Worm (Caenorhabditis elegans) whole organism, late embryonic: ENCODE measurements around the gene Y53C12B.7.
A peak's percentile ranks its signal among the peaks of the same experiment; 100 is the strongest.

Experiments used
- C08G9.2 ChIP-seq: sonication (generic microtip); optimal IDR thresholded peaks from 2 replicates; lab custom pipeline; 2016; ENCODE audit warnings: mild to moderate bottlenecking, missing genetic modification characterization, moderate library complexity, missing compliant biosample characterization
- C38D4.7 ChIP-seq: fragments of 200-800 bp; sonication (Bioruptor generic); optimal IDR thresholded peaks from 2 replicates; lab custom pipeline; 2018; ENCODE audit warnings: mild to moderate bottlenecking, missing genetic modification characterization, moderate library complexity, missing compliant biosample characterization
- F13H6.1 ChIP-seq: sonication (generic microtip); optimal IDR thresholded peaks from 2 replicates; lab custom pipeline; 2016; ENCODE audit warnings: missing genetic modification characterization, missing compliant biosample characterization
- K02D7.2 ChIP-seq: sonication (generic microtip); optimal IDR thresholded peaks from 2 replicates; lab custom pipeline; 2017; ENCODE audit warnings: mild to moderate bottlenecking, missing genetic modification characterization, missing compliant biosample characterization
- K09A11.1 ChIP-seq: sonication (generic microtip); optimal IDR thresholded peaks from 2 replicates; lab custom pipeline; 2017; ENCODE audit warnings: antibody characterized with exemption, mild to moderate bottlenecking, missing genetic modification characterization, missing compliant biosample characterization; ENCODE audit not compliant: insufficient read depth
- Y22D7AL.16 ChIP-seq: sonication (generic microtip); optimal IDR thresholded peaks from 2 replicates; lab custom pipeline; 2016; ENCODE audit warnings: missing genetic modification characterization, missing compliant biosample characterization
- ahr-1 ChIP-seq: sonication (generic microtip); optimal IDR thresholded peaks from 2 replicates; lab custom pipeline; 2016; ENCODE audit warnings: missing genetic modification characterization, missing compliant biosample characterization
- ama-1 ChIP-seq: fragments of 150-350 bp; optimal IDR thresholded peaks from 2 replicates; lab custom pipeline; 2014
- ceh-18 ChIP-seq: sonication (generic microtip); optimal IDR thresholded peaks from 2 replicates; lab custom pipeline; 2016; ENCODE audit warnings: missing genetic modification characterization, missing compliant biosample characterization
- ceh-19 ChIP-seq: fragments of 200-800 bp; sonication (Bioruptor generic); optimal IDR thresholded peaks from 2 replicates; lab custom pipeline; 2018; ENCODE audit warnings: mild to moderate bottlenecking, missing genetic modification characterization, missing compliant biosample characterization
- ceh-24 ChIP-seq: sonication (generic microtip); optimal IDR thresholded peaks from 2 replicates; lab custom pipeline; 2016; ENCODE audit warnings: mild to moderate bottlenecking, missing genetic modification characterization, missing compliant biosample characterization
- ceh-31 ChIP-seq: sonication (generic microtip); optimal IDR thresholded peaks from 2 replicates; lab custom pipeline; 2016; ENCODE audit warnings: missing genetic modification characterization, missing compliant biosample characterization
- ceh-45 ChIP-seq: fragments of 200-800 bp; sonication (Bioruptor generic); IDR thresholded peaks from 2 replicates; pipeline ENCODE4 v1.3.6; 2022; ENCODE audit warnings: missing genetic modification reagents, missing genetic modification characterization, missing compliant biosample characterization
- ceh-48 ChIP-seq: sonication (generic microtip); optimal IDR thresholded peaks from 2 replicates; lab custom pipeline; 2016; ENCODE audit warnings: missing genetic modification characterization, inconsistent platforms, missing compliant biosample characterization
- ceh-6 ChIP-seq: fragments of 200-800 bp; sonication (Bioruptor generic); optimal IDR thresholded peaks from 2 replicates; lab custom pipeline; 2018; ENCODE audit warnings: mild to moderate bottlenecking, missing genetic modification characterization, missing compliant biosample characterization
- ceh-9 ChIP-seq: sonication (generic microtip); optimal IDR thresholded peaks from 2 replicates; lab custom pipeline; 2016; ENCODE audit warnings: mild to moderate bottlenecking, missing genetic modification characterization, inconsistent platforms, missing compliant biosample characterization
- dve-1 ChIP-seq: sonication (generic microtip); optimal IDR thresholded peaks from 2 replicates; lab custom pipeline; 2017; ENCODE audit warnings: antibody characterized with exemption, mild to moderate bottlenecking, missing genetic modification characterization, missing compliant biosample characterization
- ets-4 ChIP-seq: sonication (generic microtip); optimal IDR thresholded peaks from 2 replicates; lab custom pipeline; 2016; ENCODE audit warnings: missing genetic modification characterization, missing compliant biosample characterization
- eyg-1 ChIP-seq: sonication (generic microtip); optimal IDR thresholded peaks from 2 replicates; lab custom pipeline; 2016; ENCODE audit warnings: missing genotype, missing genetic modification characterization, missing compliant biosample characterization
- fkh-10 ChIP-seq: fragments of 150-350 bp; optimal IDR thresholded peaks from 2 replicates; lab custom pipeline; 2014; ENCODE audit warnings: missing biosample characterization, missing genetic modification reagents, missing genetic modification characterization
- fkh-6 ChIP-seq: sonication (generic microtip); optimal IDR thresholded peaks from 2 replicates; lab custom pipeline; 2016; ENCODE audit warnings: missing genetic modification characterization, missing compliant biosample characterization
- gmeb-2 ChIP-seq: sonication (generic microtip); optimal IDR thresholded peaks from 2 replicates; lab custom pipeline; 2016; ENCODE audit warnings: missing genetic modification characterization, inconsistent platforms, missing compliant biosample characterization
- hlh-13 ChIP-seq: fragments of 200-800 bp; sonication (Bioruptor generic); optimal IDR thresholded peaks from 2 replicates; lab custom pipeline; 2018; ENCODE audit warnings: mild to moderate bottlenecking, missing genetic modification characterization, missing compliant biosample characterization
- hlh-15 ChIP-seq: sonication (generic microtip); optimal IDR thresholded peaks from 2 replicates; lab custom pipeline; 2016; ENCODE audit warnings: missing genetic modification characterization, missing compliant biosample characterization
- hlh-8 ChIP-seq: sonication (generic microtip); optimal IDR thresholded peaks from 2 replicates; lab custom pipeline; 2016; ENCODE audit warnings: missing genotype, missing genetic modification characterization, missing compliant biosample characterization
- lim-6 ChIP-seq: sonication (generic microtip); optimal IDR thresholded peaks from 2 replicates; lab custom pipeline; 2016; ENCODE audit warnings: missing genetic modification characterization, missing compliant biosample characterization
- lin-11 ChIP-seq: fragments of 200-800 bp; sonication (Bioruptor generic); optimal IDR thresholded peaks from 2 replicates; lab custom pipeline; 2018; ENCODE audit warnings: mild to moderate bottlenecking, missing genetic modification characterization, missing compliant biosample characterization
- madf-2 ChIP-seq: sonication (generic microtip); optimal IDR thresholded peaks from 2 replicates; lab custom pipeline; 2017; ENCODE audit warnings: missing genetic modification characterization, missing compliant biosample characterization
- nfya-1 ChIP-seq: sonication (generic microtip); optimal IDR thresholded peaks from 2 replicates; lab custom pipeline; 2017; ENCODE audit warnings: missing genetic modification characterization, mild to moderate bottlenecking, missing compliant biosample characterization, antibody characterized with exemption, moderate library complexity
- nhr-11 ChIP-seq: fragments of 150-350 bp; optimal IDR thresholded peaks from 2 replicates; lab custom pipeline; 2014; ENCODE audit warnings: missing biosample characterization, missing genetic modification characterization
- nhr-232 ChIP-seq: sonication (generic microtip); optimal IDR thresholded peaks from 2 replicates; lab custom pipeline; 2016; ENCODE audit warnings: missing genetic modification characterization, missing compliant biosample characterization
- npax-4 ChIP-seq: sonication (generic microtip); optimal IDR thresholded peaks from 2 replicates; lab custom pipeline; 2016; ENCODE audit warnings: missing genetic modification characterization, missing compliant biosample characterization
- pag-3 ChIP-seq: sonication (generic microtip); optimal IDR thresholded peaks from 2 replicates; lab custom pipeline; 2016; ENCODE audit warnings: missing compliant biosample characterization, missing genetic modification characterization, borderline replicate concordance
- pat-9 ChIP-seq: fragments of 200-800 bp; sonication (Bioruptor generic); optimal IDR thresholded peaks from 2 replicates; lab custom pipeline; 2018; ENCODE audit warnings: mild to moderate bottlenecking, missing genetic modification characterization, moderate library complexity, missing compliant biosample characterization
- pax-1 ChIP-seq: fragments of 150-350 bp; optimal IDR thresholded peaks from 2 replicates; lab custom pipeline; 2014; ENCODE audit warnings: missing biosample characterization, missing genetic modification characterization
- pha-4 ChIP-seq: fragments of 150-350 bp; optimal IDR thresholded peaks from 2 replicates; lab custom pipeline; 2018; ENCODE audit warnings: missing biosample characterization, missing genetic modification reagents, missing genetic modification characterization
- ref-2 ChIP-seq: sonication (generic microtip); optimal IDR thresholded peaks from 2 replicates; lab custom pipeline; 2016; ENCODE audit warnings: missing genetic modification characterization, missing compliant biosample characterization
- rnt-1 ChIP-seq: sonication (generic microtip); optimal IDR thresholded peaks from 2 replicates; lab custom pipeline; 2016; ENCODE audit warnings: missing genetic modification characterization, missing compliant biosample characterization
- sdc-2 ChIP-seq: sonication (generic microtip); optimal IDR thresholded peaks from 2 replicates; lab custom pipeline; 2016; ENCODE audit warnings: missing genotype, missing genetic modification characterization, missing compliant biosample characterization
- sox-2 ChIP-seq: fragments of 200-800 bp; sonication (Bioruptor generic); IDR thresholded peaks from 2 replicates; pipeline ENCODE4 v1.3.6; 2022; ENCODE audit warnings: missing genetic modification reagents, missing genetic modification characterization, missing compliant biosample characterization
- sox-4 ChIP-seq: sonication (generic microtip); optimal IDR thresholded peaks from 2 replicates; lab custom pipeline; 2017; ENCODE audit warnings: mild to moderate bottlenecking, missing genetic modification characterization, inconsistent platforms, missing compliant biosample characterization
- syd-9 ChIP-seq: sonication (generic microtip); optimal IDR thresholded peaks from 2 replicates; lab custom pipeline; 2016; ENCODE audit warnings: mild to moderate bottlenecking, missing genetic modification characterization, moderate library complexity, missing compliant biosample characterization
- tbx-2 ChIP-seq: sonication (generic microtip); optimal IDR thresholded peaks from 2 replicates; lab custom pipeline; 2016; ENCODE audit warnings: missing genetic modification characterization, missing compliant biosample characterization
- tbx-7 ChIP-seq: sonication (generic microtip); optimal IDR thresholded peaks from 2 replicates; lab custom pipeline; 2016; ENCODE audit warnings: missing genotype, missing genetic modification characterization, missing compliant biosample characterization
- ttx-3 ChIP-seq: sonication (generic microtip); optimal IDR thresholded peaks from 2 replicates; lab custom pipeline; 2016; ENCODE audit warnings: missing genetic modification reagents, missing genetic modification characterization, missing compliant biosample characterization
- unc-3 ChIP-seq, 2 experiments: fragments of 200-800 bp in 1 of 2; sonication (Bioruptor generic) in 1 of 2; sonication (generic microtip) in 1 of 2; conservative IDR thresholded peaks in 1 of 2; optimal IDR thresholded peaks in 1 of 2; 2 replicates each; pipeline versions ENCODE4 v1.3.6 to Lab custom; 2016 to 2022; ENCODE audit warnings: missing compliant biosample characterization in 2 of 2, missing genetic modification characterization in 2 of 2, missing genetic modification reagents in 1 of 2
- unc-42 ChIP-seq: sonication (generic microtip); optimal IDR thresholded peaks from 2 replicates; lab custom pipeline; 2016; ENCODE audit warnings: missing genotype, missing genetic modification characterization, missing compliant biosample characterization
- unc-55 ChIP-seq: sonication (generic microtip); optimal IDR thresholded peaks from 2 replicates; lab custom pipeline; 2017; ENCODE audit warnings: missing biosample characterization, missing genetic modification reagents, missing genetic modification characterization
- zip-5 ChIP-seq: sonication (generic microtip); optimal IDR thresholded peaks from 2 replicates; lab custom pipeline; 2016; ENCODE audit warnings: missing genetic modification characterization, missing compliant biosample characterization

The Y53C12B.7 gene

DNA sequence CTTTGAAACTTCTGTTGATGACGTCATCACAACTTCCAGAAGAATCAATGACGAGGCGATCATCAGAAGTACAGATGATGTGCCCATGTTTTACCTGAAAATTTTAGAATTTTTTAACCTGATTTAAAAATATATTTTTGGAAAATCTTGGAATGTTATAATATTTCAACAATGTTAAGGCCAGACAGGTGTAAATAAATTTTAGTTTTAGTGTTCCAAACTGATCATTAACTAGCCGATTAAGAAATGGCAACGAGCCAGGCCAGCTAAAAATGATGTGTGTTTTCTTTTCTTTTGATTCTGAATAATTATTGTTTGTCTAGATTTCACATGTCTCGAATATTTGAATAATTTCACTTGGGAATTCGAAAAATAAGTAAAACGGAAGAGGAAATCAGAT lies 22.8 kb upstream of the Y53C12B.7 start, which contains the start of gene T10B9.9:
Gene T10B9.9 (minus strand): TSS at position 101 of the 400 bp plus-strand sequence.
- no peak for TF ChIP-seq sox-4 (tag; lab: Kevin White, UChicago)
- TF ChIP-seq ceh-48 (tag; lab: Kevin White, UChicago): no peak
- no peak for TF ChIP-seq C08G9.2 (tag; lab: Kevin White, UChicago)
- TF ChIP-seq ama-1 (lab: Kevin White, UChicago): no peak
- no peak for TF ChIP-seq pha-4 (tag; lab: Kevin White, UChicago)
- no peak for TF ChIP-seq ceh-45 (GFP tag; lab: Robert Waterston, UW)
- TF ChIP-seq ref-2 (tag; lab: Kevin White, UChicago): no peak
- TF ChIP-seq ceh-9 (tag; lab: Kevin White, UChicago): no peak
- TF ChIP-seq zip-5: no peak
- TF ChIP-seq dve-1 (tag; lab: Kevin White, UChicago): no peak
- no peak for TF ChIP-seq nhr-11
- TF ChIP-seq tbx-2 (tag; lab: Kevin White, UChicago): no peak
- TF ChIP-seq syd-9 (tag; lab: Kevin White, UChicago): no peak
- no peak for TF ChIP-seq ceh-6 (GFP tag; lab: Kevin White, UChicago)
- TF ChIP-seq, all 69 proteins: peak for 0

DNA sequence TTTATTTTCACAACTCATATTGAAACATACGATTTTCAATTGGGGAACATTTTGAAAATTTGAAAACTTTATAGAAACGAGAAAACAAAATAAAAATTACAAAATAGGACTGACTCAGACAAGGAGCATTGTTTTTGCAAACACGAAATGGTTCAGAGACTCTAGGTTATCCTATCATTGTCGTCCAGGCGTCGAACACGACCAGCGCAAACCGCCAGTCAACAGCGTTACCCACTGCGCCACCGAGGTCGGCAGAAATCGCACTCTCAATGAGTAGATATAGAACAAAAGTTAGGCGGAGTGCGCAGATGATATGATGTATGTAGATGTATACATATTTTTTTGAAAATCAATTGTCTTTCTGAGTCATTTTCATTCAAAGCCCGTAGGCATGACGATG lies 21.6 kb upstream of the Y53C12B.7 start:
- peak; percentile 86 for TF ChIP-seq fkh-6 (tag; lab: Kevin White, UChicago)
- TF ChIP-seq gmeb-2 (tag; lab: Kevin White, UChicago): peak; percentile 84
- TF ChIP-seq sox-2 (GFP tag; lab: Robert Waterston, UW): peak; percentile 83
- TF ChIP-seq C08G9.2 (tag; lab: Kevin White, UChicago): peak; percentile 70
- TF ChIP-seq ceh-24 (tag; lab: Kevin White, UChicago): peak; percentile 63
- peak; percentile 77 for TF ChIP-seq rnt-1 (tag; lab: Kevin White, UChicago)
- no peak for TF ChIP-seq nhr-11
- TF ChIP-seq hlh-13 (GFP tag; lab: Kevin White, UChicago): peak; percentile 81
- TF ChIP-seq pat-9 (tag; lab: Kevin White, UChicago): peak; percentile 70
- peak; percentile 62 for TF ChIP-seq ceh-9 (tag; lab: Kevin White, UChicago)
- peak; percentile 79 for TF ChIP-seq sox-4 (tag; lab: Kevin White, UChicago)
- TF ChIP-seq ets-4 (tag; lab: Kevin White, UChicago): peak; percentile 45
- TF ChIP-seq madf-2: peak; percentile 58
- 0 out of 2 replicates have a peak, but pooled peaks have one; percentile 61 for TF ChIP-seq ceh-45 (GFP tag; lab: Robert Waterston, UW)
- TF ChIP-seq ceh-31: peak; percentile 63
- no peak for TF ChIP-seq ahr-1 (tag; lab: Kevin White, UChicago)
- peak; percentile 41 for TF ChIP-seq F13H6.1
- TF ChIP-seq ceh-19 (GFP tag; lab: Kevin White, UChicago): peak; percentile 82
- peak; percentile 50 for TF ChIP-seq npax-4
- peak; percentile 81 for TF ChIP-seq C38D4.7 (GFP tag; lab: Kevin White, UChicago)
- TF ChIP-seq pax-1 (tag; lab: Kevin White, UChicago): no peak
- peak; percentile 79 for TF ChIP-seq sdc-2
- TF ChIP-seq lim-6 (tag; lab: Kevin White, UChicago): peak; percentile 32
- TF ChIP-seq K09A11.1 (tag; lab: Kevin White, UChicago): peak; percentile 61
- no peak for TF ChIP-seq fkh-10
- TF ChIP-seq pha-4 (tag; lab: Kevin White, UChicago): no peak
- TF ChIP-seq K02D7.2 (tag; lab: Kevin White, UChicago): peak; percentile 50
- peak; percentile 79 for TF ChIP-seq nhr-232 (tag; lab: Kevin White, UChicago)
- TF ChIP-seq lin-11: peak; percentile 71
- peak; percentile 90 for TF ChIP-seq ttx-3 (tag; lab: Kevin White, UChicago)
- peak; percentile 66 for TF ChIP-seq Y22D7AL.16
- TF ChIP-seq ceh-18 (tag; lab: Kevin White, UChicago): peak; percentile 10
- no peak for TF ChIP-seq hlh-15 (tag; lab: Kevin White, UChicago)
- peak; percentile 43 for TF ChIP-seq unc-42 (tag; lab: Kevin White, UChicago)
- TF ChIP-seq unc-55 (GFP tag; lab: Kevin White, UChicago): no peak
- TF ChIP-seq unc-3 (GFP tag; conservative IDR thresholded peaks at IDR 0.05; lab: Robert Waterston, UW): peak; percentile 63
- peak; percentile 79 for TF ChIP-seq unc-3 (tag; optimal IDR thresholded peaks at IDR 0.05; lab: Kevin White, UChicago)
- TF ChIP-seq hlh-8: no peak
- no peak for TF ChIP-seq pag-3 (tag; lab: Kevin White, UChicago)
- peak; percentile 43 for TF ChIP-seq zip-5
- no peak for TF ChIP-seq ama-1 (lab: Kevin White, UChicago)
- TF ChIP-seq nfya-1: peak; percentile 46
- TF ChIP-seq tbx-7: peak; percentile 26
- peak; percentile 64 for TF ChIP-seq eyg-1
- TF ChIP-seq ref-2 (tag; lab: Kevin White, UChicago): peak; percentile 73
